Worm (Caenorhabditis elegans): ENCODE results near the gene gly-12.

The gly-12 gene

ce11 chrX:7474968-7475433 lies 10.7 kb upstream of the gly-12 start, which contains the start of gene coh-1 (continued):
- no peak for TF ChIP-seq elt-3 (tag; optimal IDR thresholded peaks at IDR 0.05)
- no peak for TF ChIP-seq M03D4.4 (tag; optimal IDR thresholded peaks at IDR 0.05)
- TF ChIP-seq unc-39 (tag; optimal IDR thresholded peaks at IDR 0.05): no peak
- TF ChIP-seq nhr-2 (tag; optimal IDR thresholded peaks at IDR 0.05): no peak
- TF ChIP-seq elt-1 (tag; optimal IDR thresholded peaks at IDR 0.05; ENCODE audit: borderline replicate concordance, insufficient read depth): no peak
- TF ChIP-seq snpc-4 (tag; optimal IDR thresholded peaks at IDR 0.05): no peak
- no peak for TF ChIP-seq sem-2 (GFP tag; optimal IDR thresholded peaks at IDR 0.05)
- TF ChIP-seq mls-2 (tag; optimal IDR thresholded peaks at IDR 0.05): no peak
- TF ChIP-seq unc-62 (GFP tag; optimal IDR thresholded peaks at IDR 0.05): peak; percentile 3
- peak; percentile 53 for TF ChIP-seq lin-13 (tag; optimal IDR thresholded peaks at IDR 0.05)

ce11 chrX:7478476-7478875 lies 7.2 kb upstream of the gly-12 start:
- TF ChIP-seq ztf-11 (tag; optimal IDR thresholded peaks at IDR 0.05) (no peak), unc-120 (tag; optimal IDR thresholded peaks at IDR 0.05; ENCODE audit: poor library complexity, severe bottlenecking) (peak; percentile 36), ceh-43 (GFP tag; optimal IDR thresholded peaks at IDR 0.05) (no peak), elt-3 (tag; optimal IDR thresholded peaks at IDR 0.05) (no peak), mab-5 (tag; optimal IDR thresholded peaks at IDR 0.05) (no peak), elt-1 (tag; optimal IDR thresholded peaks at IDR 0.05; ENCODE audit: borderline replicate concordance, insufficient read depth) (no peak), nhr-76 (tag; optimal IDR thresholded peaks at IDR 0.05) (no peak), snpc-4 (tag; optimal IDR thresholded peaks at IDR 0.05) (no peak), nhr-28 (tag; optimal IDR thresholded peaks at IDR 0.05) (no peak), sptf-1 (tag; optimal IDR thresholded peaks at IDR 0.05) (peak; percentile 59), nhr-2 (tag; optimal IDR thresholded peaks at IDR 0.05) (no peak), sem-2 (GFP tag; optimal IDR thresholded peaks at IDR 0.05) (no peak), lsy-2 (tag; optimal IDR thresholded peaks at IDR 0.05) (no peak), mep-1 (tag; optimal IDR thresholded peaks at IDR 0.05) (peak; percentile 56), mls-2 (tag; optimal IDR thresholded peaks at IDR 0.05) (peak; percentile 47), lin-13 (tag; optimal IDR thresholded peaks at IDR 0.05) (peak; percentile 49), unc-39 (tag; optimal IDR thresholded peaks at IDR 0.05) (no peak), pha-4 (tag; optimal IDR thresholded peaks at IDR 0.05) (peak; percentile 65), ceh-83 (GFP tag; optimal IDR thresholded peaks at IDR 0.05) (peak; percentile 45), nhr-237 (tag; optimal IDR thresholded peaks at IDR 0.05) (no peak), nhr-12 (tag; optimal IDR thresholded peaks at IDR 0.05) (no peak), drap-1 (GFP tag; optimal IDR thresholded peaks at IDR 0.05) (peak; percentile 37), flh-1 (GFP tag; optimal IDR thresholded peaks at IDR 0.05) (no peak), bed-3 (GFP tag; optimal IDR thresholded peaks at IDR 0.05) (no peak), hlh-1 (tag; optimal IDR thresholded peaks at IDR 0.05) (peak; percentile 29), tbx-8 (GFP tag; optimal IDR thresholded peaks at IDR 0.05) (no peak), M03D4.4 (tag; optimal IDR thresholded peaks at IDR 0.05) (peak; percentile 35), lin-32 (GFP tag; optimal IDR thresholded peaks at IDR 0.05) (no peak), ces-1 (GFP tag; optimal IDR thresholded peaks at IDR 0.05) (peak; percentile 47), zip-8 (tag; optimal IDR thresholded peaks at IDR 0.05) (no peak), ceh-39 (tag; optimal IDR thresholded peaks at IDR 0.05) (no peak), cnd-1 (tag; optimal IDR thresholded peaks at IDR 0.05) (peak; percentile 32), ham-2 (GFP tag; optimal IDR thresholded peaks at IDR 0.05) (no peak), blmp-1 (tag; optimal IDR thresholded peaks at IDR 0.05) (no peak), unc-62 (GFP tag; optimal IDR thresholded peaks at IDR 0.05) (no peak)

- TF ChIP-seq ztf-11 (tag; optimal IDR thresholded peaks at IDR 0.05): no peak
- no peak for TF ChIP-seq ceh-43 (GFP tag; optimal IDR thresholded peaks at IDR 0.05)
- no peak for TF ChIP-seq elt-1 (tag; optimal IDR thresholded peaks at IDR 0.05; ENCODE audit: borderline replicate concordance, insufficient read depth)
- no peak for TF ChIP-seq ceh-39 (tag; optimal IDR thresholded peaks at IDR 0.05)
- TF ChIP-seq M03D4.4 (tag; optimal IDR thresholded peaks at IDR 0.05): no peak
- no peak for TF ChIP-seq drap-1 (GFP tag; optimal IDR thresholded peaks at IDR 0.05)
- no peak for TF ChIP-seq lin-32 (GFP tag; optimal IDR thresholded peaks at IDR 0.05)
- no peak for TF ChIP-seq nhr-2 (tag; optimal IDR thresholded peaks at IDR 0.05)
- TF ChIP-seq nhr-12 (tag; optimal IDR thresholded peaks at IDR 0.05): no peak
- TF ChIP-seq pha-4 (tag; optimal IDR thresholded peaks at IDR 0.05): no peak
- TF ChIP-seq blmp-1 (tag; optimal IDR thresholded peaks at IDR 0.05): no peak
- no peak for TF ChIP-seq ceh-83 (GFP tag; optimal IDR thresholded peaks at IDR 0.05)
Measured at ce11 chrX:7478948-7479347, 6.7 kb upstream of the gly-12 start, which contains the start of gene mek-1. Gene mek-1 (plus strand): TSS chrX:7479248.

Measured in whole organism, mixed stage, embryonic.